Fruit fly (Drosophila melanogaster) whole organism, pupa: Measurements from ENCODE around the gene cype.

Source experiments
- CG10348 ChIP-seq: fragments of 200-800 bp; sonication (Bioruptor generic); IDR thresholded peaks from 2 replicates; pipeline ENCODE4 v1.3.6; 2022; ENCODE audit warnings: missing biosample characterization, missing genetic modification characterization
- CG12605 ChIP-seq: fragments of 200-800 bp; sonication (Bioruptor generic); IDR thresholded peaks from 2 replicates; pipeline ENCODE4 v1.3.6; 2022; ENCODE audit warnings: missing biosample characterization, missing genetic modification characterization
- CG14655 ChIP-seq: fragments of 200-800 bp; sonication (Bioruptor generic); optimal IDR thresholded peaks from 3 replicates; lab custom pipeline; 2017; ENCODE audit warnings: mild to moderate bottlenecking, missing biosample characterization, missing genetic modification reagents, missing genetic modification characterization
- CG15710 ChIP-seq: fragments of 200-800 bp; sonication (Bioruptor generic); optimal IDR thresholded peaks from 2 replicates; lab custom pipeline; 2018; ENCODE audit warnings: missing biosample characterization, mild to moderate bottlenecking, missing genetic modification characterization, moderate library complexity
- CG32121 ChIP-seq: fragments of 200-800 bp; sonication (Bioruptor generic); IDR thresholded peaks from 2 replicates; pipeline ENCODE4 v1.3.6; 2022; ENCODE audit warnings: missing biosample characterization, missing genetic modification characterization
- CG34367 ChIP-seq: fragments of 200-800 bp; sonication (Bioruptor generic); optimal IDR thresholded peaks from 2 replicates; lab custom pipeline; 2018; ENCODE audit warnings: missing biosample characterization, mild to moderate bottlenecking, missing genetic modification characterization
- CG8301 ChIP-seq: fragments of 200-800 bp; sonication (Bioruptor generic); optimal IDR thresholded peaks from 2 replicates; lab custom pipeline; 2018; ENCODE audit warnings: missing biosample characterization, mild to moderate bottlenecking, missing genetic modification characterization
- D1 ChIP-seq: fragments of 200-800 bp; sonication (Bioruptor generic); optimal IDR thresholded peaks from 2 replicates; lab custom pipeline; 2018; ENCODE audit warnings: missing biosample characterization, mild to moderate bottlenecking, missing genetic modification characterization, moderate library complexity
- EcR ChIP-seq: fragments of 200-800 bp; sonication (Bioruptor generic); optimal IDR thresholded peaks from 3 replicates; lab custom pipeline; 2019; ENCODE audit warnings: missing biosample characterization, missing genetic modification characterization, mild to moderate bottlenecking, moderate library complexity, missing genetic modification reagents
- Ets98B ChIP-seq: fragments of 200-800 bp; sonication (Bioruptor generic); IDR thresholded peaks from 2 replicates; pipeline ENCODE4 v1.3.6; 2022; ENCODE audit warnings: missing biosample characterization, missing genetic modification characterization
- Snoo ChIP-seq: fragments of 200-800 bp; sonication (Bioruptor generic); optimal IDR thresholded peaks from 3 replicates; lab custom pipeline; 2017; ENCODE audit warnings: missing biosample characterization, mild to moderate bottlenecking, missing genetic modification characterization, inconsistent platforms
- fd96Ca ChIP-seq: fragments of 200-800 bp; sonication (Bioruptor generic); IDR thresholded peaks from 3 replicates; pipeline ENCODE4 v1.3.6; 2022; ENCODE audit warnings: missing biosample characterization, missing genetic modification characterization
- gl ChIP-seq: fragments of 200-800 bp; sonication (Bioruptor generic); optimal IDR thresholded peaks from 2 replicates; lab custom pipeline; 2018; ENCODE audit warnings: missing biosample characterization, mild to moderate bottlenecking, missing genetic modification characterization
- rn ChIP-seq: fragments of 200-800 bp; sonication (Bioruptor generic); IDR thresholded peaks from 2 replicates; pipeline ENCODE4 v1.3.6; 2022; ENCODE audit warnings: missing biosample characterization, missing genetic modification characterization

DNA sequence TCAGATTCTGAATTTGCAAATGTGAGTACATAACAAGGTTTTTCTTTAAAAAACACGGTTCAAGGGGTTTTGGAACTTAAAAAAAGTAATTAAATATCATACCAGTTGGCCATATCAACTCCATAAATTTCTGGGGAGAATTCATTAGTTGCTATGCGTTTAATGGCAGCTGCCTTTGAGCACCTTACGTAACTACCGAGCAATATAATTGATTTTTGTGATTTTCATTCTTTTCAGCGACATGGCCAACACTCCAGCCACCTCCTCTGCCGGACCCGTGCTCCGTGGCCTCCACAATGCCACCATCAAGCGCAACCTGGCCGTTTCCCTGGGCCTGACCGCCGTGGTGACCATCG is 217 bp downstream of the cype start:
- no peak for TF ChIP-seq CG34367
- no peak for TF ChIP-seq fd96Ca
- TF ChIP-seq CG14655 (GFP tag; lab: Kevin White, UChicago): no peak
- no peak for TF ChIP-seq Ets98B
- TF ChIP-seq CG15710 (tag; lab: Kevin White, UChicago): no peak
- TF ChIP-seq CG10348 (GFP tag; lab: Robert Waterston, UW): no peak
- TF ChIP-seq D1: no peak
- peak; percentile 43 for TF ChIP-seq EcR (GFP tag; lab: Kevin White, UChicago)
- TF ChIP-seq gl (tag; lab: Kevin White, UChicago): no peak
- no peak for TF ChIP-seq CG32121
- no peak for TF ChIP-seq CG8301 (tag; lab: Kevin White, UChicago)
- TF ChIP-seq CG12605 (GFP tag; lab: Robert Waterston, UW): no peak
- TF ChIP-seq rn (GFP tag; lab: Robert Waterston, UW): no peak
- TF ChIP-seq Snoo (tag; lab: Kevin White, UChicago): no peak
